Worm (Caenorhabditis elegans) whole organism, midembryonic: ENCODE measurements around the gene F22B5.4.

Source experiments
- T22C8.4 ChIP-seq: fragments of 200-800 bp; sonication (Bioruptor generic); IDR thresholded peaks from 2 replicates; pipeline ENCODE4 v1.3.6; 2022; ENCODE audit warnings: missing genetic modification characterization, missing compliant biosample characterization
- klf-2 ChIP-seq: fragments of 200-800 bp; sonication (Bioruptor generic); conservative IDR thresholded peaks from 2 replicates; pipeline ENCODE4 v1.3.6; 2022; ENCODE audit warnings: missing genetic modification reagents, missing genetic modification characterization, missing compliant biosample characterization
- med-1 ChIP-seq: sonication (generic microtip); optimal IDR thresholded peaks from 2 replicates; lab custom pipeline; 2017; ENCODE audit warnings: missing genetic modification characterization, mild to moderate bottlenecking, missing compliant biosample characterization, antibody characterized with exemption, missing genetic modification reagents; ENCODE audit not compliant: insufficient read depth
- tab-1 ChIP-seq: fragments of 200-800 bp; sonication (Bioruptor generic); IDR thresholded peaks from 2 replicates; pipeline ENCODE4 v1.3.6; 2022; ENCODE audit warnings: missing genetic modification characterization, missing compliant biosample characterization
- ztf-23 ChIP-seq: fragments of 200-800 bp; sonication (Bioruptor generic); IDR thresholded peaks from 2 replicates; pipeline ENCODE4 v1.3.6; 2022; ENCODE audit warnings: missing genetic modification reagents, missing genetic modification characterization, missing compliant biosample characterization
- ztf-29 ChIP-seq: fragments of 200-800 bp; sonication (Bioruptor generic); IDR thresholded peaks from 2 replicates; pipeline ENCODE4 v1.3.6; 2022; ENCODE audit warnings: missing genetic modification reagents, missing genetic modification characterization, missing compliant biosample characterization

- TF ChIP-seq tab-1 (GFP tag; lab: Robert Waterston, UW) = no peak
- no peak for TF ChIP-seq ztf-23
- no peak for TF ChIP-seq klf-2 (GFP tag; lab: Robert Waterston, UW)
- no peak for TF ChIP-seq ztf-29 (GFP tag; lab: Robert Waterston, UW)
- no peak for TF ChIP-seq T22C8.4 (GFP tag; lab: Robert Waterston, UW)
- TF ChIP-seq med-1 = no peak
Observed at ce11 chrII:8420775-8421388, 28.6 kb upstream of the F22B5.4 start.
